Worm (Caenorhabditis elegans) whole organism, L2 larva: Measurements from ENCODE around the gene C39B10.7.

ENCODE experiments used
- blmp-1 ChIP-seq: sonication (generic microtip); optimal IDR thresholded peaks from 2 replicates; lab custom pipeline; 2017; ENCODE audit warnings: missing genetic modification characterization, mild to moderate bottlenecking, missing compliant biosample characterization, antibody characterized with exemption, moderate library complexity; ENCODE audit not compliant: insufficient read depth
- crh-2 ChIP-seq: sonication (generic microtip); optimal IDR thresholded peaks from 2 replicates; lab custom pipeline; 2017; ENCODE audit warnings: missing biosample characterization, missing genetic modification characterization
- dmd-4 ChIP-seq: sonication (generic microtip); optimal IDR thresholded peaks from 2 replicates; lab custom pipeline; 2017; ENCODE audit warnings: missing biosample characterization, missing genetic modification characterization
- fos-1 ChIP-seq: fragments of 150-350 bp; optimal IDR thresholded peaks from 2 replicates; lab custom pipeline; 2014; ENCODE audit warnings: missing biosample characterization, missing genetic modification characterization
- lin-13 ChIP-seq: fragments of 150-350 bp; optimal IDR thresholded peaks from 2 replicates; lab custom pipeline; 2014; ENCODE audit warnings: missing biosample characterization, missing genetic modification reagents, missing genetic modification characterization
- lsy-2 ChIP-seq, 2 experiments: fragments of 150-350 bp in 1 of 2; sonication (generic microtip) in 1 of 2; optimal IDR thresholded peaks; 2 replicates each; lab custom pipeline; 2014 to 2017; ENCODE audit warnings: missing biosample characterization in 2 of 2, missing genetic modification characterization in 2 of 2
- nhr-11 ChIP-seq: fragments of 150-350 bp; optimal IDR thresholded peaks from 2 replicates; lab custom pipeline; 2014; ENCODE audit warnings: missing biosample characterization, missing genetic modification characterization
- nhr-23 ChIP-seq: fragments of 150-350 bp; optimal IDR thresholded peaks from 2 replicates; lab custom pipeline; 2014; ENCODE audit warnings: missing biosample characterization, missing genetic modification reagents, missing genetic modification characterization
- nhr-237 ChIP-seq: fragments of 150-350 bp; optimal IDR thresholded peaks from 2 replicates; lab custom pipeline; 2014; ENCODE audit warnings: missing biosample characterization, missing genetic modification characterization
- skn-1 ChIP-seq: sonication (generic microtip); optimal IDR thresholded peaks from 2 replicates; lab custom pipeline; 2017; ENCODE audit warnings: missing biosample characterization, missing genetic modification characterization
- snpc-4 ChIP-seq: fragments of 150-350 bp; optimal IDR thresholded peaks from 2 replicates; lab custom pipeline; 2014; ENCODE audit warnings: missing biosample characterization, missing genetic modification characterization
- unc-39 ChIP-seq: fragments of 150-350 bp; optimal IDR thresholded peaks from 2 replicates; lab custom pipeline; 2014; ENCODE audit warnings: missing biosample characterization, missing genetic modification characterization
- unc-55 ChIP-seq: fragments of 150-350 bp; sonication (generic microtip); optimal IDR thresholded peaks from 3 replicates; lab custom pipeline; 2014; ENCODE audit warnings: missing biosample characterization, missing genetic modification reagents, missing genetic modification characterization
- unc-62 ChIP-seq: fragments of 150-350 bp; optimal IDR thresholded peaks from 2 replicates; lab custom pipeline; 2014; ENCODE audit warnings: missing biosample characterization, missing genetic modification reagents, missing genetic modification characterization

- no peak for TF ChIP-seq nhr-237 (tag; lab: Kevin White, UChicago)
- TF ChIP-seq skn-1 (tag; lab: Kevin White, UChicago) = peak; percentile 38
- TF ChIP-seq fos-1 (tag; lab: Kevin White, UChicago) = peak; percentile 93
- no peak for TF ChIP-seq snpc-4 (tag; lab: Kevin White, UChicago)
- TF ChIP-seq unc-55 (GFP tag; lab: Kevin White, UChicago) = no peak
- TF ChIP-seq dmd-4 (tag; lab: Kevin White, UChicago) = no peak
- no peak for TF ChIP-seq blmp-1 (tag; lab: Kevin White, UChicago)
- no peak for TF ChIP-seq lin-13
- TF ChIP-seq lsy-2 (tag; optimal IDR thresholded peaks at IDR 0.05; lab: Kevin White, UChicago) = peak in 1 of 2 experiments; percentile 4
- TF ChIP-seq nhr-23 = no peak
- no peak for TF ChIP-seq unc-62 (GFP tag; lab: Kevin White, UChicago)
- no peak for TF ChIP-seq nhr-11
- no peak for TF ChIP-seq unc-39
- peak; percentile 68 for TF ChIP-seq crh-2
Measured at ce11 chrX:10477172-10477985, 706 bp downstream of the C39B10.7 start.
